Fruit fly (Drosophila melanogaster): ENCODE results near the gene Nnf1b.

Gene Nnf1b

dm6 chr2L:821242-821985, 11.0 kb downstream of the Nnf1b start, which contains the start of gene CG3662:
CG3662 (plus strand) TSS chr2L:821289.
- TF ChIP-seq CG7101 (tag; optimal IDR thresholded peaks at IDR 0.05) (peak; percentile 37), Crg-1 (GFP tag; optimal IDR thresholded peaks at IDR 0.05) (peak; percentile 10), CG14711 (tag; optimal IDR thresholded peaks at IDR 0.05) (peak; percentile 97), CG33017 (tag; optimal IDR thresholded peaks at IDR 0.05) (peak; percentile 14), Hr96 (GFP tag; optimal IDR thresholded peaks at IDR 0.05) (peak; percentile 9), CG5204 (GFP tag; optimal IDR thresholded peaks at IDR 0.05) (no peak), pad (GFP tag; optimal IDR thresholded peaks at IDR 0.05) (no peak), ovo (GFP tag; optimal IDR thresholded peaks at IDR 0.05) (no peak), cic (GFP tag; optimal IDR thresholded peaks at IDR 0.05) (no peak), CG12768 (GFP tag; optimal IDR thresholded peaks at IDR 0.05) (peak; percentile 20), bab1 (GFP tag; optimal IDR thresholded peaks at IDR 0.05) (peak; percentile 68), Mnt (GFP tag; optimal IDR thresholded peaks at IDR 0.05) (peak; percentile 30), cnc (optimal IDR thresholded peaks at IDR 0.05) (no peak), CG11617 (GFP tag; optimal IDR thresholded peaks at IDR 0.05) (peak; percentile 4)

- TF ChIP-seq toe (GFP tag; optimal IDR thresholded peaks at IDR 0.05) (no peak), Crg-1 (GFP tag; optimal IDR thresholded peaks at IDR 0.05) (peak; percentile 16), Hr96 (GFP tag; optimal IDR thresholded peaks at IDR 0.05) (no peak), CG12768 (GFP tag; optimal IDR thresholded peaks at IDR 0.05) (no peak), cnc (optimal IDR thresholded peaks at IDR 0.05) (no peak), CG14711 (tag; optimal IDR thresholded peaks at IDR 0.05) (no peak), tj (GFP tag; optimal IDR thresholded peaks at IDR 0.05) (peak; percentile 93), CG33017 (tag; optimal IDR thresholded peaks at IDR 0.05) (no peak), kay (GFP tag; ENCODE audit: borderline replicate concordance) (no peak), CG7101 (tag; optimal IDR thresholded peaks at IDR 0.05) (peak; percentile 4), Mnt (GFP tag; optimal IDR thresholded peaks at IDR 0.05) (no peak), CG7045 (GFP tag; optimal IDR thresholded peaks at IDR 0.05) (no peak), bab1 (GFP tag; optimal IDR thresholded peaks at IDR 0.05) (no peak), Clk (GFP tag; optimal IDR thresholded peaks at IDR 0.05) (no peak), CG5204 (GFP tag; optimal IDR thresholded peaks at IDR 0.05) (no peak), ovo (GFP tag; optimal IDR thresholded peaks at IDR 0.05) (no peak), pad (GFP tag; optimal IDR thresholded peaks at IDR 0.05) (no peak), CG1620 (GFP tag; optimal IDR thresholded peaks at IDR 0.05) (no peak), CG11617 (GFP tag; optimal IDR thresholded peaks at IDR 0.05) (no peak), cic (GFP tag; optimal IDR thresholded peaks at IDR 0.05) (peak; percentile 21)
Measured at dm6 chr2L:821986-822711, 11.8 kb downstream of the Nnf1b start.

- TF ChIP-seq Crg-1 (GFP tag; optimal IDR thresholded peaks at IDR 0.05), result peak; percentile 80
- TF ChIP-seq toe (GFP tag; optimal IDR thresholded peaks at IDR 0.05), result no peak
- peak; percentile 56 for TF ChIP-seq ovo (GFP tag; optimal IDR thresholded peaks at IDR 0.05)
- peak; percentile 71 for TF ChIP-seq CG12768 (GFP tag; optimal IDR thresholded peaks at IDR 0.05)
- peak; percentile 43 for TF ChIP-seq CG11617 (GFP tag; optimal IDR thresholded peaks at IDR 0.05)
- TF ChIP-seq Mnt (GFP tag; optimal IDR thresholded peaks at IDR 0.05), result peak; percentile 87
- peak; percentile 83 for TF ChIP-seq CG14711 (tag; optimal IDR thresholded peaks at IDR 0.05)
- peak; percentile 85 for TF ChIP-seq bab1 (GFP tag; optimal IDR thresholded peaks at IDR 0.05)
- no peak for TF ChIP-seq CG5204 (GFP tag; optimal IDR thresholded peaks at IDR 0.05)
- TF ChIP-seq Clk (GFP tag; optimal IDR thresholded peaks at IDR 0.05), result peak; percentile 51
- TF ChIP-seq Hr96 (GFP tag; optimal IDR thresholded peaks at IDR 0.05), result peak; percentile 65
- peak; percentile 72 for TF ChIP-seq cic (GFP tag; optimal IDR thresholded peaks at IDR 0.05)
- TF ChIP-seq kay (GFP tag; ENCODE audit: borderline replicate concordance), result no peak
- no peak for TF ChIP-seq CG7045 (GFP tag; optimal IDR thresholded peaks at IDR 0.05)
- peak; percentile 62 for TF ChIP-seq pad (GFP tag; optimal IDR thresholded peaks at IDR 0.05)
- peak; percentile 30 for TF ChIP-seq CG33017 (tag; optimal IDR thresholded peaks at IDR 0.05)
- TF ChIP-seq CG1620 (GFP tag; optimal IDR thresholded peaks at IDR 0.05), result peak; percentile 63
- TF ChIP-seq cnc (optimal IDR thresholded peaks at IDR 0.05), result no peak
- peak; percentile 67 for TF ChIP-seq CG7101 (tag; optimal IDR thresholded peaks at IDR 0.05)
- peak; percentile 86 for TF ChIP-seq tj (GFP tag; optimal IDR thresholded peaks at IDR 0.05)
Measured at dm6 chr2L:825768-826263, 15.4 kb downstream of the Nnf1b start, which contains the start of the genes CG3862 and dock. CG3862 (minus strand) TSS chr2L:825861. dock (plus strand) TSS chr2L:825969.

- no peak for TF ChIP-seq ovo (GFP tag; optimal IDR thresholded peaks at IDR 0.05)
- TF ChIP-seq CG12768 (GFP tag; optimal IDR thresholded peaks at IDR 0.05), result no peak
- no peak for TF ChIP-seq CG14711 (tag; optimal IDR thresholded peaks at IDR 0.05)
- no peak for TF ChIP-seq Hr96 (GFP tag; optimal IDR thresholded peaks at IDR 0.05)
- no peak for TF ChIP-seq Clk (GFP tag; optimal IDR thresholded peaks at IDR 0.05)
- TF ChIP-seq Mnt (GFP tag; optimal IDR thresholded peaks at IDR 0.05), result no peak
- no peak for TF ChIP-seq toe (GFP tag; optimal IDR thresholded peaks at IDR 0.05)
- no peak for TF ChIP-seq bab1 (GFP tag; optimal IDR thresholded peaks at IDR 0.05)
- no peak for TF ChIP-seq Crg-1 (GFP tag; optimal IDR thresholded peaks at IDR 0.05)
- TF ChIP-seq CG7101 (tag; optimal IDR thresholded peaks at IDR 0.05), result no peak
- TF ChIP-seq CG33017 (tag; optimal IDR thresholded peaks at IDR 0.05), result no peak
- TF ChIP-seq cnc (optimal IDR thresholded peaks at IDR 0.05), result no peak
- no peak for TF ChIP-seq CG5204 (GFP tag; optimal IDR thresholded peaks at IDR 0.05)
- TF ChIP-seq tj (GFP tag; optimal IDR thresholded peaks at IDR 0.05), result no peak
- TF ChIP-seq pad (GFP tag; optimal IDR thresholded peaks at IDR 0.05), result no peak
Measured at dm6 chr2L:826388-826787, 16.0 kb downstream of the Nnf1b start.

dm6 chr2L:827049-827448, 16.7 kb downstream of the Nnf1b start:
- TF ChIP-seq Mnt (GFP tag; optimal IDR thresholded peaks at IDR 0.05), result no peak
- no peak for TF ChIP-seq Clk (GFP tag; optimal IDR thresholded peaks at IDR 0.05)
